Worm (Caenorhabditis elegans) whole organism, mixed stage, embryonic: ENCODE results near the gene idpp-15.

Experiments
- ceh-83 ChIP-seq: fragments of 200-800 bp; sonication (Bioruptor generic); optimal IDR thresholded peaks from 2 replicates; lab custom pipeline; 2018; ENCODE audit warnings: mild to moderate bottlenecking, missing genetic modification characterization, missing compliant biosample characterization
- ces-1 ChIP-seq: fragments of 150-350 bp; optimal IDR thresholded peaks from 2 replicates; lab custom pipeline; 2014; ENCODE audit warnings: missing biosample characterization, missing genetic modification reagents, missing genetic modification characterization
- cnd-1 ChIP-seq: fragments of 200-800 bp; sonication (Bioruptor generic); optimal IDR thresholded peaks from 2 replicates; lab custom pipeline; 2018; ENCODE audit warnings: mild to moderate bottlenecking, missing genetic modification characterization, missing compliant biosample characterization
- drap-1 ChIP-seq: fragments of 200-800 bp; sonication (Bioruptor generic); optimal IDR thresholded peaks from 3 replicates; lab custom pipeline; 2018; ENCODE audit warnings: mild to moderate bottlenecking, missing genetic modification characterization, missing compliant biosample characterization
- lin-13 ChIP-seq: fragments of 150-350 bp; optimal IDR thresholded peaks from 2 replicates; lab custom pipeline; 2014; ENCODE audit warnings: missing biosample characterization, missing genetic modification characterization
- lsy-2 ChIP-seq: fragments of 150-350 bp; optimal IDR thresholded peaks from 2 replicates; lab custom pipeline; 2014; ENCODE audit warnings: missing biosample characterization, missing genetic modification characterization
- mab-5 ChIP-seq: fragments of 150-350 bp; optimal IDR thresholded peaks from 2 replicates; lab custom pipeline; 2014; ENCODE audit warnings: missing biosample characterization, missing genetic modification characterization
- mep-1 ChIP-seq: fragments of 150-350 bp; optimal IDR thresholded peaks from 2 replicates; lab custom pipeline; 2017; ENCODE audit warnings: missing biosample characterization, missing genetic modification reagents, missing genetic modification characterization, inconsistent platforms
- nhr-237 ChIP-seq: fragments of 150-350 bp; optimal IDR thresholded peaks from 2 replicates; lab custom pipeline; 2014; ENCODE audit warnings: missing biosample characterization, missing genetic modification characterization
- nhr-28 ChIP-seq: fragments of 150-350 bp; optimal IDR thresholded peaks from 2 replicates; lab custom pipeline; 2014; ENCODE audit warnings: missing biosample characterization, missing genetic modification characterization
- zip-8 ChIP-seq: fragments of 150-350 bp; optimal IDR thresholded peaks from 2 replicates; lab custom pipeline; 2014; ENCODE audit warnings: missing biosample characterization, missing genetic modification characterization

DNA sequence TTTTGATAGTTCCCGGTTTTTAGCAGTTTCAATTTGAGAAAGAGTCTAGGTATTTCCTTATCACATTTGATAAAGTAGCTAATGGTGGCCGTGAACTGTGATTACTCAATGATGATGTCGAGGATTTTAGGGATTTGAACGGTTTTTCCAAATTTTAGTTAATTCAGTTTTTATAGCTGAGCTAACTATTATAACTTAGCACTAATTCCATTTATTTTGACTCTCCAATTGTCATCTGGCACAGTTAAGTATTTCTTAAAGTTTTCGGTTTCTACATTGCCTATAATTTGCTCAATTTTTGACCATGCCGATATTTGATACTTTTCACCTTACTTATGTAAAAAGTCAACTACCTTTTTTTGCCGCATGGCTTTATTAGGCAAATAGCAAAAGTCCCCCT lies 48.4 kb downstream of the idpp-15 start:
- no peak for TF ChIP-seq drap-1 (GFP tag; lab: Kevin White, UChicago)
- TF ChIP-seq lin-13, result no peak
- no peak for TF ChIP-seq nhr-237 (tag; lab: Kevin White, UChicago)
- TF ChIP-seq zip-8, result no peak
- no peak for TF ChIP-seq ces-1 (GFP tag; lab: Kevin White, UChicago)
- TF ChIP-seq ceh-83 (GFP tag; lab: Kevin White, UChicago), result no peak
- no peak for TF ChIP-seq cnd-1
- TF ChIP-seq nhr-28 (tag; lab: Kevin White, UChicago), result no peak
- TF ChIP-seq lsy-2 (tag; lab: Kevin White, UChicago), result no peak
- TF ChIP-seq mep-1 (tag; lab: Kevin White, UChicago), result no peak
- TF ChIP-seq mab-5, result no peak
